Worm (Caenorhabditis elegans) whole organism, mixed stage, embryonic: ENCODE results near the gene C24D10.5.
A peak's percentile ranks its signal among the peaks of the same experiment; 100 is the strongest.

ENCODE experiments used
- M03D4.4 ChIP-seq: sonication (generic microtip); optimal IDR thresholded peaks from 2 replicates; lab custom pipeline; 2017; ENCODE audit warnings: mild to moderate bottlenecking, missing genetic modification characterization, missing compliant biosample characterization
- bed-3 ChIP-seq: fragments of 200-800 bp; sonication (Bioruptor generic); optimal IDR thresholded peaks from 3 replicates; lab custom pipeline; 2018; ENCODE audit warnings: mild to moderate bottlenecking, missing genetic modification characterization, moderate library complexity, missing compliant biosample characterization
- blmp-1 ChIP-seq: fragments of 150-350 bp; optimal IDR thresholded peaks from 2 replicates; lab custom pipeline; 2014; ENCODE audit warnings: missing biosample characterization, missing genetic modification characterization
- ceh-39 ChIP-seq: fragments of 150-350 bp; optimal IDR thresholded peaks from 2 replicates; lab custom pipeline; 2014; ENCODE audit warnings: missing biosample characterization, missing genetic modification characterization
- ceh-43 ChIP-seq: fragments of 200-800 bp; sonication (Bioruptor generic); optimal IDR thresholded peaks from 2 replicates; lab custom pipeline; 2018; ENCODE audit warnings: mild to moderate bottlenecking, missing genetic modification characterization, moderate library complexity, missing compliant biosample characterization
- ces-1 ChIP-seq: fragments of 150-350 bp; optimal IDR thresholded peaks from 2 replicates; lab custom pipeline; 2014; ENCODE audit warnings: missing biosample characterization, missing genetic modification reagents, missing genetic modification characterization
- cnd-1 ChIP-seq: fragments of 200-800 bp; sonication (Bioruptor generic); optimal IDR thresholded peaks from 2 replicates; lab custom pipeline; 2018; ENCODE audit warnings: mild to moderate bottlenecking, missing genetic modification characterization, missing compliant biosample characterization
- drap-1 ChIP-seq: fragments of 200-800 bp; sonication (Bioruptor generic); optimal IDR thresholded peaks from 3 replicates; lab custom pipeline; 2018; ENCODE audit warnings: mild to moderate bottlenecking, missing genetic modification characterization, missing compliant biosample characterization
- elt-1 ChIP-seq: sonication (generic microtip); optimal IDR thresholded peaks from 2 replicates; lab custom pipeline; 2017; ENCODE audit warnings: missing genetic modification characterization, mild to moderate bottlenecking, missing compliant biosample characterization, antibody characterized with exemption, moderate library complexity, borderline replicate concordance; ENCODE audit not compliant: insufficient read depth
- elt-3 ChIP-seq: fragments of 150-350 bp; optimal IDR thresholded peaks from 2 replicates; lab custom pipeline; 2014; ENCODE audit warnings: missing biosample characterization, missing genetic modification characterization
- flh-1 ChIP-seq: fragments of 200-800 bp; sonication (Bioruptor generic); optimal IDR thresholded peaks from 2 replicates; lab custom pipeline; 2018; ENCODE audit warnings: mild to moderate bottlenecking, missing genetic modification characterization, moderate library complexity, missing compliant biosample characterization
- ham-2 ChIP-seq: fragments of 200-800 bp; sonication (Bioruptor generic); optimal IDR thresholded peaks from 2 replicates; lab custom pipeline; 2018; ENCODE audit warnings: mild to moderate bottlenecking, missing genetic modification characterization, missing compliant biosample characterization
- hlh-1 ChIP-seq: fragments of 150-350 bp; optimal IDR thresholded peaks from 2 replicates; lab custom pipeline; 2014; ENCODE audit warnings: missing biosample characterization, missing genetic modification reagents, missing genetic modification characterization
- lin-32 ChIP-seq: fragments of 200-800 bp; sonication (Bioruptor generic); optimal IDR thresholded peaks from 2 replicates; lab custom pipeline; 2018; ENCODE audit warnings: mild to moderate bottlenecking, missing genetic modification characterization, missing compliant biosample characterization
- lsy-2 ChIP-seq: fragments of 150-350 bp; optimal IDR thresholded peaks from 2 replicates; lab custom pipeline; 2014; ENCODE audit warnings: missing biosample characterization, missing genetic modification characterization
- mab-5 ChIP-seq: fragments of 150-350 bp; optimal IDR thresholded peaks from 2 replicates; lab custom pipeline; 2014; ENCODE audit warnings: missing biosample characterization, missing genetic modification characterization
- mep-1 ChIP-seq: fragments of 150-350 bp; optimal IDR thresholded peaks from 2 replicates; lab custom pipeline; 2017; ENCODE audit warnings: missing biosample characterization, missing genetic modification reagents, missing genetic modification characterization, inconsistent platforms
- mls-2 ChIP-seq: sonication (generic microtip); optimal IDR thresholded peaks from 2 replicates; lab custom pipeline; 2016; ENCODE audit warnings: mild to moderate bottlenecking, missing genetic modification characterization, moderate library complexity, missing compliant biosample characterization
- nhr-12 ChIP-seq: fragments of 150-350 bp; optimal IDR thresholded peaks from 2 replicates; lab custom pipeline; 2014; ENCODE audit warnings: missing biosample characterization, missing genetic modification characterization
- nhr-2 ChIP-seq: fragments of 150-350 bp; optimal IDR thresholded peaks from 2 replicates; lab custom pipeline; 2014; ENCODE audit warnings: missing biosample characterization, missing genetic modification characterization
- nhr-237 ChIP-seq: fragments of 150-350 bp; optimal IDR thresholded peaks from 2 replicates; lab custom pipeline; 2014; ENCODE audit warnings: missing biosample characterization, missing genetic modification characterization
- nhr-28 ChIP-seq: fragments of 150-350 bp; optimal IDR thresholded peaks from 2 replicates; lab custom pipeline; 2014; ENCODE audit warnings: missing biosample characterization, missing genetic modification characterization
- nhr-76 ChIP-seq: sonication (generic microtip); optimal IDR thresholded peaks from 2 replicates; lab custom pipeline; 2017; ENCODE audit warnings: missing biosample characterization, missing genetic modification characterization
- sem-2 ChIP-seq: fragments of 200-800 bp; sonication (Bioruptor generic); optimal IDR thresholded peaks from 2 replicates; lab custom pipeline; 2018; ENCODE audit warnings: mild to moderate bottlenecking, missing genetic modification characterization, missing compliant biosample characterization
- snpc-4 ChIP-seq: fragments of 150-350 bp; optimal IDR thresholded peaks from 2 replicates; lab custom pipeline; 2014; ENCODE audit warnings: missing biosample characterization, missing genetic modification characterization
- sptf-1 ChIP-seq: sonication (generic microtip); optimal IDR thresholded peaks from 2 replicates; lab custom pipeline; 2017; ENCODE audit warnings: mild to moderate bottlenecking, missing genetic modification characterization, moderate library complexity, missing compliant biosample characterization
- tbx-8 ChIP-seq: fragments of 200-800 bp; sonication (Bioruptor generic); optimal IDR thresholded peaks from 2 replicates; lab custom pipeline; 2018; ENCODE audit warnings: mild to moderate bottlenecking, missing genetic modification characterization, moderate library complexity, missing compliant biosample characterization
- unc-120 ChIP-seq: sonication (generic microtip); optimal IDR thresholded peaks from 2 replicates; lab custom pipeline; 2017; ENCODE audit warnings: missing genetic modification characterization, missing compliant biosample characterization; ENCODE audit not compliant: poor library complexity, severe bottlenecking
- unc-39 ChIP-seq: fragments of 150-350 bp; optimal IDR thresholded peaks from 2 replicates; lab custom pipeline; 2014; ENCODE audit warnings: missing biosample characterization, missing genetic modification characterization
- unc-62 ChIP-seq: fragments of 150-350 bp; optimal IDR thresholded peaks from 2 replicates; lab custom pipeline; 2014; ENCODE audit warnings: missing biosample characterization, missing genetic modification reagents, missing genetic modification characterization
- zip-8 ChIP-seq: fragments of 150-350 bp; optimal IDR thresholded peaks from 2 replicates; lab custom pipeline; 2014; ENCODE audit warnings: missing biosample characterization, missing genetic modification characterization
- ztf-11 ChIP-seq: fragments of 150-350 bp; optimal IDR thresholded peaks from 2 replicates; lab custom pipeline; 2014; ENCODE audit warnings: missing biosample characterization, missing genetic modification characterization

The C24D10.5 gene

DNA sequence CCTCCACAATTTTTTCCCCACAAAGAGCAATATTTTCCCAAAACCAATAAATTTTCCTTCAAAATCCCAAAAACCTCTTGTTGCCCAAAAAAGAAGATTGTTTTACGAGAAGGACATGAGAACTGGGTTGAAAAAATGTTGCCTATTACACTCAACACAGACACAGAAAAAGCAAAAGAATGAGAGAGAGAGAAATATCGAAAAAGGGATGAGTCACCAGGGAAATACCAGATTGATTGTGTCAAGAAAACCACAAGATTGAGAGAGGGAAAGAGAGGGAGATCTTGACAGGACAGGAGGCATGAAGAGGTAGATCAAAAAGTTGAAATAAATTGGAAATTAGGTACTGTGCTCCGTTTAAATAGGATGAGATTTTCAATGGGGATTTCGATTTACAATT, 15.1 kb upstream of the C24D10.5 start:
- no peak for TF ChIP-seq snpc-4 (tag; lab: Kevin White, UChicago)
- no peak for TF ChIP-seq nhr-237
- no peak for TF ChIP-seq hlh-1 (tag; lab: Kevin White, UChicago)
- no peak for TF ChIP-seq nhr-12 (tag; lab: Kevin White, UChicago)
- no peak for TF ChIP-seq elt-3 (tag; lab: Kevin White, UChicago)
- TF ChIP-seq nhr-2 (tag; lab: Kevin White, UChicago): no peak
- no peak for TF ChIP-seq nhr-28
- no peak for TF ChIP-seq mls-2 (tag; lab: Kevin White, UChicago)
- TF ChIP-seq M03D4.4 (tag; lab: Kevin White, UChicago): no peak
- no peak for TF ChIP-seq unc-62 (GFP tag; lab: Kevin White, UChicago)
- TF ChIP-seq ham-2: no peak
- no peak for TF ChIP-seq sem-2 (GFP tag; lab: Kevin White, UChicago)
- TF ChIP-seq mab-5 (tag; lab: Kevin White, UChicago): no peak
- TF ChIP-seq mep-1: no peak
- TF ChIP-seq lsy-2 (tag; lab: Kevin White, UChicago): no peak
- TF ChIP-seq elt-1: no peak
- no peak for TF ChIP-seq drap-1 (GFP tag; lab: Kevin White, UChicago)

ce11 chrIV:5136523-5136922, 13.4 kb upstream of the C24D10.5 start:
- no peak for TF ChIP-seq ceh-43 (GFP tag; lab: Kevin White, UChicago)
- no peak for TF ChIP-seq nhr-76
- TF ChIP-seq ces-1 (GFP tag; lab: Kevin White, UChicago): no peak
- no peak for TF ChIP-seq elt-3 (tag; lab: Kevin White, UChicago)
- TF ChIP-seq unc-120: peak; percentile 48
- TF ChIP-seq ham-2: no peak
- TF ChIP-seq snpc-4 (tag; lab: Kevin White, UChicago): no peak

DNA sequence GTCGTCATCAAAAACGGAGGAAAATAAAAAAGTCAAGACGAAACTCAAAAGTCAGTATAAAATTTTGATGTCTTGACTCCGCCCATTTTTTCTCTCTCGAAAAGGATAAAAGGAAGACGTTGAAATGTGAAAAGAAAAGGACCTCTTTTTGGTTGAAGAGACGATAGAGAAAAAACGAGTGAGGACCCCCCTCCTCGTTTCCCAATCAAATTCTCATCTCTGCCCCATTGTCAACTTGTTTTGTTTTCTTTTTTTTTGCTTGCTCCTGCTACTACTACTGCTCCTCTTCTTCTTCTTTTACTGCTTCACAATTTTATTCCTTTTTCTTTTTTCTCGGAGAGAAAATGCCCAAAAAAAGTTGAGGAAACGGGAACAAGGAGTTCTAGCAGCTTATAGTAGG, 12.1 kb upstream of the C24D10.5 start:
- TF ChIP-seq ces-1 (GFP tag; lab: Kevin White, UChicago): peak; percentile 88
- no peak for TF ChIP-seq bed-3 (GFP tag; lab: Kevin White, UChicago)

- TF ChIP-seq ceh-43 (GFP tag; lab: Kevin White, UChicago): no peak
- TF ChIP-seq ces-1 (GFP tag; lab: Kevin White, UChicago): peak; percentile 44
These were observed 10.7 kb upstream of the C24D10.5 start for ce11 chrIV:5139189-5139588.

DNA sequence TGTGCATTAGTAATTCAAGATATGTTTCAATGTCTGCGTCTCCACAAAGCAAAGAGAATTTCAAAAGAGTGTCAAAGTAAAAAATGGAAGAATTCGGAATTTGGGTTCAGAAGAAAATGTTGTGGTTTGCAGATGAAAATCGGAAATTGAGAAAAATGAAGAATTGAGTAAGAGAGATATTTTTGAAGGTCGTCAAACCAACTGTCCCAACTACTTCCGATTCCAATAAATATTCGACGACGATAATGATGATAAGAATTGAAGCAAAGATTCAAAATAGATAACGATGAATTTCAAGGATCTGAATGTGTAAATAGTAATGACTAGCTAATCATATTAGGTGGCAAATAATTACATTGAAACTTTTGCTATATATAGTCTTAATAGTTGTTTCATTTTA, 9.9 kb upstream of the C24D10.5 start:
- TF ChIP-seq mep-1 (no peak), ces-1 (GFP tag; lab: Kevin White, UChicago) (no peak), cnd-1 (tag; lab: Kevin White, UChicago) (no peak), nhr-76 (no peak), nhr-237 (no peak), unc-62 (GFP tag; lab: Kevin White, UChicago) (no peak), nhr-28 (no peak), sptf-1 (tag; lab: Kevin White, UChicago) (no peak), nhr-12 (tag; lab: Kevin White, UChicago) (no peak), bed-3 (GFP tag; lab: Kevin White, UChicago) (no peak), unc-39 (tag; lab: Kevin White, UChicago) (no peak), tbx-8 (GFP tag; lab: Kevin White, UChicago) (no peak), elt-3 (tag; lab: Kevin White, UChicago) (no peak), nhr-2 (tag; lab: Kevin White, UChicago) (no peak)
- TF ChIP-seq, all 35 proteins: peak for 0

ce11 chrIV:5152391-5152790, 2.5 kb downstream of the C24D10.5 start, which contains the start of gene soc-2:
TSS of gene soc-2 (minus strand) at chrIV:5152491.
- no peak for TF ChIP-seq lin-32
- TF ChIP-seq ztf-11: no peak
- TF ChIP-seq flh-1 (GFP tag; lab: Kevin White, UChicago): no peak
- no peak for TF ChIP-seq zip-8 (tag; lab: Kevin White, UChicago)
- no peak for TF ChIP-seq tbx-8 (GFP tag; lab: Kevin White, UChicago)
- no peak for TF ChIP-seq elt-1
- TF ChIP-seq ceh-39 (tag; lab: Kevin White, UChicago): no peak
- no peak for TF ChIP-seq blmp-1 (tag; lab: Kevin White, UChicago)
